Worm (Caenorhabditis elegans): Measurements from ENCODE around the gene fipr-8.

DNA sequence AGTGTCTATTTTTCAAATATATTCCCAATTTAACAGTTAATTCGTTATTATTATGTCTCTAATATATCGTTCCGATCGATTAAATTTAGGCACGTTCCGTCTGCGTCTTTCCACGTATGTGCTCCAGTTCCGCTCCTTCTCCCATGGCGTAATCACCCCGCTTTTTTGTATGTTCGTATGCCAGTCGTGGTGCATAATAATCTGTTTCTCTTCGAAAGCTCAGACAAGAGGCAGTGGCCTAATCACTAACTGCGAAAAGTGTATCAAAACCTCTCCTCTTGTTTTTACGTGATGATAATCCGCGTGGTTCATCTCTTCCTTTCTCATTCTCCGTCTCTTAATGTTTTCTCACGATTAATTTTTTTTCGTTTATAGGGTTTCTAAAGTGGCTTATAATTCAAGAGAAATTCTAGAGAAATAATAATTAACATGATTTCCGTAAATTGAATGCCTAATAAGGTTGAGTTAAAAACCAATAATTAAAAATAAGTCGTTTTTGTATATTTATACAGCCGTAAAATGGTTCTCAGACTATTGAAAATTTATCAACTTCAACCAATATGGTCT is 8.0 kb upstream of the fipr-8 start:
- no peak for TF ChIP-seq pros-1 (tag; optimal IDR thresholded peaks at IDR 0.05)
- no peak for TF ChIP-seq ets-4 (tag; optimal IDR thresholded peaks at IDR 0.05)
